Fruit fly (Drosophila melanogaster): Measurements from ENCODE around the gene Pfrx.
A peak's percentile ranks its signal among the peaks of the same experiment; 100 is the strongest.

The Pfrx gene

DNA sequence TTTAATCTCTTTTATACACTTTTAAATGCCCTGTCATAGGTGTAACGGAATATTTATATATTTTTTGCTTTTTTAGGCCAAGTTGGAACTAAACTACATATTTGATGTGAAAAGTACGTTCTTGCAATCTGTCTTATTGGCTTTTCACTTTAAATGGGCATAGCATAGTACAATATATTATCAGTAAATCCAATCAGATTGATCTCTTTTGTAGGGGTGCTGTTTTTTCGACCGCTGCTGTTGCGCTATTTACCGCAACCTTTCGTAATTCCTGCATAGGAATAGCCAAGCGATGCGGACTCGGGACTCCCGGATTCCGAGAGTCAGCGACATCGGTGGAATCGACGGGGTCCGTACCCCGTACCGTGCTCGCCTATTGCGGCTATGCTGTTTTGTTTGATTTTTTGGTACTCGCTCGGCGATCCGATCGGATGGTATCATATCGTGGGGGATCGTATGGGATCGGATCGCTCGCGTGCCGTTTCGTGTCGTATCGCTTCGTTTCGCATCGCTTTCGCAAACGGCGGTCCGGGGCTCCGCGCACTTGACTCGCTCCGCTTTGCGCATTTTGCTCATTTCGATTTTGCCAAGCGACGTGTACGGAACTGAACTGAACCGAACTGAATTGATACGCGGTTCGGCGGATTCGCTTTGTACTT lies 2.6 kb downstream of the Pfrx start (continued):
- TF ChIP-seq Hmr (GFP tag; optimal IDR thresholded peaks at IDR 0.05) (peak; percentile 63), fd96Cb (tag; optimal IDR thresholded peaks at IDR 0.05) (no peak), CG16863 (GFP tag; optimal IDR thresholded peaks at IDR 0.05) (no peak)

DNA sequence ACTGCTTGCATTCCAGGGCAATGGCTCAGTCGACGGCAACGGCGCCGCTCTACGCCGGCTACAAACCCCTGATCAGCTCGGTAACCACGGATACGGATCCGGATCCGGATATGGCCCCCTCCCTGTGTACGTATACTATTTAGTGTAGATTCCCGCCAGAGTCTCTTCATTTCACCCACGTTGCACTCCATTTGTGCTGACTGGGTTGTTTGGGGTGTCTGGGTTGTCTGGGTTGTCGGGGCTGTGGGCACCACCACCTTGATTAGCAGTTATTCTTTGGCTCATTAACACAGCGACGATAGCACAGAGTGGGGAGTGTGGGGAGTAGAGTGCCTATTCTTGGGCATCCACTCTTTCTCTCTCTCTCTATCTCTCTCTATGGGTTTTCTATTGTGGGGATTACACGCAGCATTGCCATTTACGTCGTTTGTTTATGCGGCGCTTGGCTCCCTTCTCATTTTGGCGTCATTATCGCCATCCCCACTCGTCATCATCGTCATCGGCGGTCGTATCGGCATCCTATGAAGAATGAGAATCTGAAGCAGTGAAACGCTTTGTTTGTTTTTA lies 3.5 kb downstream of the Pfrx start:
- peak; percentile 78 for TF ChIP-seq CG9215 (GFP tag; IDR thresholded peaks at IDR 0.05)
- TF ChIP-seq Atf6 (GFP tag; IDR thresholded peaks at IDR 0.05), result 0 out of 2 replicates have a peak, but pooled peaks have one; percentile 20
- TF ChIP-seq CG17359 (tag; optimal IDR thresholded peaks at IDR 0.05), result no peak
- TF ChIP-seq D19B (GFP tag; optimal IDR thresholded peaks at IDR 0.05), result no peak
- no peak for TF ChIP-seq fd64A (GFP tag; optimal IDR thresholded peaks at IDR 0.05)
- no peak for TF ChIP-seq sqz (GFP tag; optimal IDR thresholded peaks at IDR 0.05)
- peak; percentile 16 to 52 for TF ChIP-seq Trl (optimal IDR thresholded peaks at IDR 0.05)
- TF ChIP-seq Trl (GFP tag; optimal IDR thresholded peaks at IDR 0.05), result no peak
- TF ChIP-seq pros (GFP tag; optimal IDR thresholded peaks at IDR 0.05), result no peak
- peak; percentile 2 for TF ChIP-seq sd (tag; optimal IDR thresholded peaks at IDR 0.05)
- 0 out of 2 replicates have a peak, but pooled peaks have one; percentile 31 for TF ChIP-seq CG32532 (GFP tag; IDR thresholded peaks at IDR 0.05)
- TF ChIP-seq CoRest (tag; optimal IDR thresholded peaks at IDR 0.05), result no peak
- TF ChIP-seq crol (GFP tag; IDR thresholded peaks at IDR 0.05), result 0 out of 2 replicates have a peak, but pooled peaks have one; percentile 15
- TF ChIP-seq pum (GFP tag; optimal IDR thresholded peaks at IDR 0.05), result no peak
- peak; percentile 26 for TF ChIP-seq CG1832 (GFP tag; optimal IDR thresholded peaks at IDR 0.05)
- TF ChIP-seq her (GFP tag; optimal IDR thresholded peaks at IDR 0.05), result peak; percentile 23
- TF ChIP-seq abd-A (tag; optimal IDR thresholded peaks at IDR 0.05), result no peak
- TF ChIP-seq CG9876 (GFP tag; optimal IDR thresholded peaks at IDR 0.05), result no peak
- TF ChIP-seq CG13287 (GFP tag; IDR thresholded peaks at IDR 0.05; ENCODE audit: partially characterized antibody), result no peak
- no peak for TF ChIP-seq CG11085 (GFP tag; IDR thresholded peaks at IDR 0.05)

dm6 chrX:19501274-19501673 lies 6.0 kb downstream of the Pfrx start:
- TF ChIP-seq Adf1 (GFP tag; IDR thresholded peaks at IDR 0.05) (0 out of 2 replicates have a peak, but pooled peaks have one; percentile 8), grn (GFP tag; optimal IDR thresholded peaks at IDR 0.05) (peak; percentile 29), CG32532 (GFP tag; IDR thresholded peaks at IDR 0.05) (peak; percentile 50), Med (GFP tag) (peak; percentile 32), chinmo (GFP tag; IDR thresholded peaks at IDR 0.05; ENCODE audit: partially characterized antibody) (0 out of 4 replicates have a peak, but pooled peaks have one; percentile 72), CG17385 (GFP tag; optimal IDR thresholded peaks at IDR 0.05) (no peak), sug (tag; optimal IDR thresholded peaks at IDR 0.05) (peak; percentile 89), GATAe (GFP tag; conservative IDR thresholded peaks at IDR 0.05) (0 out of 2 replicates have a peak, but pooled peaks have one; percentile 30), CG15479 (GFP tag; optimal IDR thresholded peaks at IDR 0.05) (peak; percentile 83), cwo (GFP tag; optimal IDR thresholded peaks at IDR 0.05) (peak; percentile 34), CG31224 (GFP tag; IDR thresholded peaks at IDR 0.05) (no peak), CG10543 (GFP tag; optimal IDR thresholded peaks at IDR 0.05) (peak; percentile 14), mirr (GFP tag; optimal IDR thresholded peaks at IDR 0.05) (peak; percentile 47), exex (tag; optimal IDR thresholded peaks at IDR 0.05) (peak; percentile 83), lab (GFP tag; optimal IDR thresholded peaks at IDR 0.05) (peak; percentile 22), sens (GFP tag) (no peak), CG3163 (GFP tag; optimal IDR thresholded peaks at IDR 0.05) (no peak), Fer3 (tag; optimal IDR thresholded peaks at IDR 0.05) (no peak), Mes4 (GFP tag; optimal IDR thresholded peaks at IDR 0.05) (no peak), crol (GFP tag; IDR thresholded peaks at IDR 0.05) (peak; percentile 37; the same call in 1 of the 2 replicates), CG7357 (GFP tag; IDR thresholded peaks at IDR 0.05) (no peak), CG34376 (GFP tag; optimal IDR thresholded peaks at IDR 0.05) (peak; percentile 69)
